Fruit fly (Drosophila melanogaster) whole organism, embryonic: Measurements from ENCODE around the gene CG1998.

Experiments
- ATbp ChIP-seq: fragments of 200-800 bp; sonication (Bioruptor generic); optimal IDR thresholded peaks from 2 replicates; lab custom pipeline; 2017; ENCODE audit warnings: missing biosample characterization, mild to moderate bottlenecking, missing genetic modification characterization, missing genetic modification reagents
- Atf3 ChIP-seq: fragments of 200-800 bp; sonication (Bioruptor generic); optimal IDR thresholded peaks from 3 replicates; lab custom pipeline; 2016; ENCODE audit warnings: missing biosample characterization, missing genetic modification characterization
- Atf6 ChIP-seq: fragments of 200-800 bp; sonication (Bioruptor generic); IDR thresholded peaks from 2 replicates; pipeline ENCODE4 v1.3.6; 2022; ENCODE audit warnings: missing biosample characterization, missing genetic modification characterization
- CG10209 ChIP-seq: fragments of 200-800 bp; sonication (Bioruptor generic); optimal IDR thresholded peaks from 3 replicates; lab custom pipeline; 2017; ENCODE audit warnings: missing biosample characterization, mild to moderate bottlenecking, missing genetic modification characterization, missing genetic modification reagents
- CG10565 ChIP-seq: fragments of 200-800 bp; sonication (Bioruptor generic); optimal IDR thresholded peaks from 3 replicates; lab custom pipeline; 2016; ENCODE audit warnings: missing biosample characterization, mild to moderate bottlenecking, missing genetic modification characterization
- CG14965 ChIP-seq: fragments of 200-800 bp; sonication (Bioruptor generic); optimal IDR thresholded peaks from 2 replicates; lab custom pipeline; 2016; ENCODE audit warnings: missing biosample characterization, missing genetic modification characterization, borderline replicate concordance
- CG15269 ChIP-seq: fragments of 200-800 bp; sonication (Bioruptor generic); optimal IDR thresholded peaks from 2 replicates; lab custom pipeline; 2018; ENCODE audit warnings: missing biosample characterization, mild to moderate bottlenecking, missing genetic modification characterization, moderate library complexity
- CG15601 ChIP-seq: fragments of 200-800 bp; sonication (Bioruptor generic); optimal IDR thresholded peaks from 3 replicates; lab custom pipeline; 2019; ENCODE audit warnings: missing biosample characterization, mild to moderate bottlenecking, missing genetic modification characterization, moderate library complexity
- CG18011 ChIP-seq: fragments of 200-800 bp; sonication (Bioruptor generic); optimal IDR thresholded peaks from 2 replicates; lab custom pipeline; 2017; ENCODE audit warnings: missing biosample characterization, missing genetic modification characterization, mild to moderate bottlenecking, moderate library complexity, missing genotype
- CG18476 ChIP-seq: fragments of 200-800 bp; sonication (Bioruptor generic); optimal IDR thresholded peaks from 2 replicates; lab custom pipeline; 2016; ENCODE audit warnings: missing biosample characterization, mild to moderate bottlenecking, missing genetic modification characterization
- CG18599 ChIP-seq: fragments of 200-800 bp; sonication (Bioruptor generic); optimal IDR thresholded peaks from 3 replicates; lab custom pipeline; 2017; ENCODE audit warnings: missing biosample characterization, missing genetic modification characterization, mild to moderate bottlenecking, moderate library complexity, missing genetic modification reagents
- CG2875 ChIP-seq: fragments of 200-800 bp; sonication (Bioruptor generic); optimal IDR thresholded peaks from 2 replicates; lab custom pipeline; 2017; ENCODE audit warnings: missing biosample characterization, mild to moderate bottlenecking, missing genetic modification characterization, missing genetic modification reagents
- CG31388 ChIP-seq: fragments of 200-800 bp; sonication (Bioruptor generic); optimal IDR thresholded peaks from 2 replicates; lab custom pipeline; 2016; ENCODE audit warnings: missing biosample characterization, missing genetic modification characterization
- CG34224 ChIP-seq: fragments of 200-800 bp; sonication (Bioruptor generic); IDR thresholded peaks from 3 replicates; pipeline ENCODE4 v1.3.6; 2022; ENCODE audit warnings: missing biosample characterization, missing genetic modification characterization; ENCODE audit not compliant: partially characterized antibody
- CG6175 ChIP-seq: fragments of 200-800 bp; sonication (Bioruptor generic); IDR thresholded peaks from 3 replicates; pipeline ENCODE4 v1.3.6; 2022; ENCODE audit warnings: missing biosample characterization, missing genetic modification characterization
- CG8765 ChIP-seq: fragments of 200-800 bp; sonication (Bioruptor generic); IDR thresholded peaks from 2 replicates; pipeline ENCODE4 v1.3.6; 2022; ENCODE audit warnings: missing biosample characterization, missing genetic modification characterization
- CG9797 ChIP-seq: fragments of 200-800 bp; sonication (Bioruptor generic); optimal IDR thresholded peaks from 3 replicates; lab custom pipeline; 2018; ENCODE audit warnings: missing biosample characterization, mild to moderate bottlenecking, missing genetic modification characterization
- D ChIP-seq, 2 experiments: fragments of 200-800 bp in 1 of 2; fragments of >200 bp in 1 of 2; sonication (Bioruptor generic) in 1 of 2; optimal IDR thresholded peaks; 2 replicates in 1 of 2; 3 replicates in 1 of 2; lab custom pipeline; 2017; ENCODE audit warnings: mild to moderate bottlenecking in 1 of 2, missing biosample characterization in 1 of 2, missing genetic modification characterization in 1 of 2, missing genetic modification reagents in 1 of 2
- Drgx ChIP-seq: fragments of 200-800 bp; sonication (Bioruptor generic); IDR thresholded peaks from 2 replicates; pipeline ENCODE4 v1.3.6; 2022; ENCODE audit warnings: missing biosample characterization, missing genetic modification characterization
- GATAe ChIP-seq: fragments of 200-800 bp; sonication (Bioruptor generic); conservative IDR thresholded peaks from 2 replicates; pipeline ENCODE4 v1.3.6; 2022; ENCODE audit warnings: missing biosample characterization, missing genetic modification characterization
- HLH4C ChIP-seq: fragments of 200-800 bp; sonication (Bioruptor generic); IDR thresholded peaks from 3 replicates; pipeline ENCODE4 v1.3.6; 2022; ENCODE audit warnings: missing biosample characterization, missing genetic modification characterization; ENCODE audit not compliant: partially characterized antibody
- HLH54F ChIP-seq: fragments of 200-800 bp; sonication (Bioruptor generic); optimal IDR thresholded peaks from 3 replicates; lab custom pipeline; 2016; ENCODE audit warnings: missing biosample characterization, missing genetic modification characterization
- Hand ChIP-seq: fragments of 200-800 bp; sonication (Bioruptor generic); optimal IDR thresholded peaks from 2 replicates; lab custom pipeline; 2017; ENCODE audit warnings: mild to moderate bottlenecking, missing biosample characterization, missing genetic modification reagents, missing genetic modification characterization
- Kr ChIP-seq: fragments of 200-800 bp; sonication (Bioruptor generic); optimal IDR thresholded peaks from 2 replicates; lab custom pipeline; 2017; ENCODE audit warnings: missing biosample characterization, mild to moderate bottlenecking, missing genetic modification characterization
- Lhr ChIP-seq: fragments of 200-800 bp; sonication (Bioruptor generic); optimal IDR thresholded peaks from 3 replicates; lab custom pipeline; 2017; ENCODE audit warnings: mild to moderate bottlenecking, missing biosample characterization, missing genetic modification reagents, missing genetic modification characterization
- Lpt ChIP-seq: fragments of >200 bp; optimal IDR thresholded peaks from 2 replicates; lab custom pipeline; 2018; ENCODE audit warnings: missing biosample characterization, missing genetic modification characterization
- Mes4 ChIP-seq: fragments of 200-800 bp; sonication (Bioruptor generic); optimal IDR thresholded peaks from 2 replicates; lab custom pipeline; 2016; ENCODE audit warnings: missing biosample characterization, missing genetic modification characterization
- Nf-YB ChIP-seq: fragments of 200-800 bp; sonication (Bioruptor generic); optimal IDR thresholded peaks from 3 replicates; lab custom pipeline; 2019; ENCODE audit warnings: missing biosample characterization, mild to moderate bottlenecking, missing genetic modification characterization, moderate library complexity
- Ravus ChIP-seq: fragments of 200-800 bp; sonication (Bioruptor generic); IDR thresholded peaks from 2 replicates; pipeline ENCODE4 v1.3.6; 2022; ENCODE audit warnings: missing biosample characterization, missing genetic modification characterization
- dpn ChIP-seq, 2 experiments: fragments of 200-800 bp; sonication (Bioruptor generic); optimal IDR thresholded peaks; 3 replicates each; lab custom pipeline; 2016; ENCODE audit warnings: missing biosample characterization in 2 of 2, missing genetic modification characterization in 2 of 2
- dysf ChIP-seq: fragments of 200-800 bp; sonication (Bioruptor generic); IDR thresholded peaks from 3 replicates; pipeline ENCODE4 v1.3.6; 2022; ENCODE audit warnings: missing biosample characterization, missing genetic modification characterization
- fd96Cb ChIP-seq: fragments of 200-800 bp; sonication (Bioruptor generic); optimal IDR thresholded peaks from 2 replicates; lab custom pipeline; 2018; ENCODE audit warnings: missing biosample characterization, mild to moderate bottlenecking, missing genetic modification characterization, moderate library complexity
- gfzf ChIP-seq: fragments of 200-800 bp; sonication (Bioruptor generic); optimal IDR thresholded peaks from 2 replicates; lab custom pipeline; 2016; ENCODE audit warnings: missing biosample characterization, mild to moderate bottlenecking, missing genetic modification characterization, moderate library complexity
- h ChIP-seq: fragments of >200 bp; optimal IDR thresholded peaks from 2 replicates; lab custom pipeline; 2017
- mld ChIP-seq: fragments of 200-800 bp; sonication (Bioruptor generic); IDR thresholded peaks from 3 replicates; pipeline ENCODE4 v1.3.6; 2022; ENCODE audit warnings: missing biosample characterization, missing genetic modification characterization; ENCODE audit not compliant: partially characterized antibody
- nom ChIP-seq: fragments of 200-800 bp; sonication (Bioruptor generic); optimal IDR thresholded peaks from 2 replicates; lab custom pipeline; 2017; ENCODE audit warnings: missing biosample characterization, missing genetic modification characterization, mild to moderate bottlenecking, moderate library complexity, missing genetic modification reagents
- odd ChIP-seq: fragments of 200-800 bp; sonication (Bioruptor generic); optimal IDR thresholded peaks from 2 replicates; lab custom pipeline; 2017; ENCODE audit warnings: missing biosample characterization, mild to moderate bottlenecking, missing genetic modification characterization
- otp ChIP-seq: fragments of 200-800 bp; sonication (Bioruptor generic); IDR thresholded peaks from 3 replicates; pipeline ENCODE4, ENCODE4 v1.3.6; 2022; ENCODE audit warnings: missing biosample characterization, missing genetic modification characterization
- pho ChIP-seq: fragments of 200-800 bp; sonication (Bioruptor generic); optimal IDR thresholded peaks from 2 replicates; lab custom pipeline; 2016; ENCODE audit warnings: missing biosample characterization, missing genetic modification characterization
- psq ChIP-seq: fragments of 200-800 bp; sonication (Bioruptor generic); optimal IDR thresholded peaks from 2 replicates; lab custom pipeline; 2017; ENCODE audit warnings: missing biosample characterization, missing genetic modification characterization
- pzg ChIP-seq: fragments of 200-800 bp; sonication (Bioruptor generic); optimal IDR thresholded peaks from 3 replicates; lab custom pipeline; 2018; ENCODE audit warnings: missing biosample characterization, mild to moderate bottlenecking, missing genetic modification characterization, moderate library complexity
- ssp ChIP-seq: fragments of 200-800 bp; sonication (Bioruptor generic); IDR thresholded peaks from 2 replicates; pipeline ENCODE4 v1.3.6; 2022; ENCODE audit warnings: missing biosample characterization, missing genetic modification characterization
- tap ChIP-seq: fragments of 200-800 bp; optimal IDR thresholded peaks from 3 replicates; lab custom pipeline; 2019; ENCODE audit warnings: missing biosample characterization, mild to moderate bottlenecking, missing genetic modification characterization, moderate library complexity
- tio ChIP-seq: fragments of 200-800 bp; sonication (Bioruptor generic); optimal IDR thresholded peaks from 2 replicates; lab custom pipeline; 2017; ENCODE audit warnings: missing biosample characterization, missing genetic modification characterization, inconsistent platforms
- tna ChIP-seq: fragments of 200-800 bp; sonication (Bioruptor generic); IDR thresholded peaks from 2 replicates; pipeline ENCODE4 v1.3.6; 2022; ENCODE audit warnings: missing biosample characterization, missing genetic modification characterization; ENCODE audit not compliant: partially characterized antibody
- trem ChIP-seq: fragments of 200-800 bp; optimal IDR thresholded peaks from 3 replicates; lab custom pipeline; 2019; ENCODE audit warnings: missing biosample characterization, mild to moderate bottlenecking, missing genetic modification characterization, moderate library complexity
- usp ChIP-seq: fragments of >200 bp; optimal IDR thresholded peaks from 2 replicates; lab custom pipeline; 2017; ENCODE audit warnings: missing biosample characterization, missing genetic modification characterization
- zfh1 ChIP-seq: fragments of 200-800 bp; sonication (Bioruptor generic); IDR thresholded peaks from 3 replicates; pipeline ENCODE4 v1.3.6; 2022; ENCODE audit warnings: missing biosample characterization, missing genetic modification characterization

CG1998 gene

DNA sequence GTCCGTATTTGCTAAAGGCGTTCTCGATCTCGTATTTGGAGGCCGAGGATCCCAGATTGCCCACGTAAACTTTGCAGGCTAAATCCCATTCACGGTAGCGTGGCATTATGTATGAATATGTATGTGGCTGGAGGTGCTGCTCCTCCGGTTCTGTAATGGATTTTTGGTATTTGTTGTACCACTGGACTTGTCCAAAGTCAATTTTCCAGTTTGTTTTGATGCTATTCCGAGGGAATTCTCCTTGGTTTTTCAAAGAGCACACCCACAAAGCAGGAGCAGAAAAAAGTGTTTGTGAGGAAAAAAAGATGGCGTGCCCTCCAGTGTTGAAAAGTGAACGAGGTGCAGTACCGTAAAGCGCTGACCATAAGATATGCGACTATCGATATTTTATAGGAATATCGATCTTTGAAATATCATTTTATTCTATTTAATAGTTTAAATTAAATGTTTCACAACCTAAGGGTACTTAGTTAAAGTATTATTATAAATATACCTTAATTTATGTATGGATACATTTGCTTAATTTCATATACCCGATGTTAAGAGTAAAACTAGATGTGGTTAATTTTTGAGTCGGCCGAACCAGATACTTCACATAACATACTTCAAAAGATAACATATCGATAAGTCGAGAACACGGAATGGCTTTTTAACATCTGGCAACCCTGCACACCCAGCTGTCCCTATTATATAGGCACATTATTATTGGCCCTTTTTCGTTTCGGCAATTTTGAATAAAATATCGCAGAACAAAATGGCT, 28.1 kb downstream of the CG1998 start, which contains the start of the genes Rbp1-like and Tim9a (continued):
- TF ChIP-seq HLH4C (GFP tag; lab: Robert Waterston, UW) (peak; percentile 72), CG18476 (peak; percentile 1), HLH54F (GFP tag; lab: Kevin White, UChicago) (no peak), CG10209 (GFP tag; lab: Kevin White, UChicago) (peak; percentile 28), Atf3 (GFP tag; lab: Kevin White, UChicago) (no peak), CG31388 (GFP tag; lab: Kevin White, UChicago) (no peak), CG18599 (GFP tag; lab: Kevin White, UChicago) (peak; percentile 63), h (no peak), CG18011 (GFP tag; lab: Kevin White, UChicago) (peak; percentile 2), pho (GFP tag; lab: Kevin White, UChicago) (no peak), pzg (GFP tag; lab: Kevin White, UChicago) (peak; percentile 49), gfzf (GFP tag; lab: Kevin White, UChicago) (no peak), fd96Cb (tag; lab: Kevin White, UChicago) (no peak), Mes4 (GFP tag; lab: Kevin White, UChicago) (no peak), psq (GFP tag; lab: Kevin White, UChicago) (no peak), ATbp (GFP tag; lab: Kevin White, UChicago) (no peak), ssp (GFP tag; lab: Robert Waterston, UW) (peak; percentile 42; the same call in 1 of the 2 replicates), CG8765 (GFP tag; lab: Robert Waterston, UW) (no peak), CG34224 (GFP tag; lab: Robert Waterston, UW) (peak; percentile 65), tio (GFP tag; lab: Kevin White, UChicago) (no peak), Drgx (GFP tag; lab: Robert Waterston, UW) (no peak), CG2875 (no peak), dpn (GFP tag; optimal IDR thresholded peaks at IDR 0.05; lab: Kevin White, UChicago) (no peak), Lpt (no peak), otp (GFP tag; lab: Robert Waterston, UW) (no peak), CG9797 (GFP tag; lab: Kevin White, UChicago) (peak; percentile 39), Atf6 (GFP tag; lab: Robert Waterston, UW) (no peak), GATAe (no peak), CG15269 (tag; lab: Kevin White, UChicago) (no peak), Kr (GFP tag; lab: Kevin White, UChicago) (no peak), CG14965 (GFP tag; lab: Kevin White, UChicago) (no peak), zfh1 (GFP tag; lab: Robert Waterston, UW) (no peak), CG6175 (GFP tag; lab: Robert Waterston, UW) (no peak), Lhr (GFP tag; lab: Kevin White, UChicago) (peak; percentile 39), CG15601 (tag; lab: Kevin White, UChicago) (peak; percentile 28), Hand (GFP tag; lab: Kevin White, UChicago) (no peak), tap (tag; lab: Kevin White, UChicago) (no peak), nom (GFP tag; lab: Kevin White, UChicago) (peak; percentile 14), D (optimal IDR thresholded peaks at IDR 0.05; lab: Kevin White, UChicago) (no peak), D (GFP tag; optimal IDR thresholded peaks at IDR 0.05; lab: Kevin White, UChicago) (no peak), usp (GFP tag; lab: Kevin White, UChicago) (no peak), tna (GFP tag; lab: Robert Waterston, UW) (peak; percentile 43; the same call in 1 of the 2 replicates), CG10565 (GFP tag; lab: Kevin White, UChicago) (no peak), dysf (GFP tag; lab: Robert Waterston, UW) (no peak), trem (tag; lab: Kevin White, UChicago) (peak; percentile 70), Nf-YB (peak; percentile 41), mld (GFP tag; lab: Robert Waterston, UW) (peak; percentile 60; the same call in 1 of the 3 replicates), Ravus (no peak), odd (GFP tag; lab: Kevin White, UChicago) (no peak)
